Worm (Caenorhabditis elegans) whole organism, L1 larva: Measurements from ENCODE around the gene F15D4.5.

Source experiments
- F16B12.6 ChIP-seq: fragments of 150-350 bp; optimal IDR thresholded peaks from 2 replicates; lab custom pipeline; 2014; ENCODE audit warnings: missing biosample characterization, missing genetic modification characterization
- Y116A8C.19 ChIP-seq: sonication (generic microtip); optimal IDR thresholded peaks from 2 replicates; lab custom pipeline; 2016; ENCODE audit warnings: missing compliant biosample characterization, missing genetic modification characterization, borderline replicate concordance
- alr-1 ChIP-seq: fragments of 200-800 bp; sonication (Bioruptor generic); optimal IDR thresholded peaks from 2 replicates; lab custom pipeline; 2018; ENCODE audit warnings: borderline replicate concordance, mild to moderate bottlenecking, missing genetic modification characterization, missing compliant biosample characterization
- aly-2 ChIP-seq: fragments of 150-350 bp; optimal IDR thresholded peaks from 2 replicates; lab custom pipeline; 2014; ENCODE audit warnings: missing biosample characterization, missing genetic modification characterization
- ama-1 ChIP-seq: fragments of 150-350 bp; optimal IDR thresholded peaks from 2 replicates; lab custom pipeline; 2014
- blmp-1 ChIP-seq: fragments of 150-350 bp; optimal IDR thresholded peaks from 2 replicates; lab custom pipeline; 2014; ENCODE audit warnings: missing biosample characterization, missing genetic modification characterization
- ceh-82 ChIP-seq, 3 experiments: fragments of 150-350 bp in 1 of 3; sonication (generic microtip) in 2 of 3; optimal IDR thresholded peaks; 2 replicates each; lab custom pipeline; 2014 to 2017; ENCODE audit warnings: missing biosample characterization in 3 of 3, missing genetic modification characterization in 3 of 3
- ceh-88 ChIP-seq: fragments of 200-800 bp; sonication (Bioruptor generic); IDR thresholded peaks from 2 replicates; pipeline ENCODE4 v1.3.6; 2022; ENCODE audit warnings: missing genetic modification characterization, missing compliant biosample characterization
- ceh-90 ChIP-seq: sonication (generic microtip); optimal IDR thresholded peaks from 2 replicates; lab custom pipeline; 2016; ENCODE audit warnings: missing genetic modification characterization, missing compliant biosample characterization
- ces-1 ChIP-seq: fragments of 150-350 bp; optimal IDR thresholded peaks from 2 replicates; lab custom pipeline; 2014; ENCODE audit warnings: missing biosample characterization, missing genetic modification reagents, missing genetic modification characterization
- dsc-1 ChIP-seq: sonication (generic microtip); optimal IDR thresholded peaks from 2 replicates; lab custom pipeline; 2016; ENCODE audit warnings: mild to moderate bottlenecking, missing genetic modification characterization, missing compliant biosample characterization
- efl-1 ChIP-seq, 4 experiments: fragments of 150-350 bp; optimal IDR thresholded peaks in 3 of 4; peaks in 1 of 4; 1 replicate in 1 of 4; 2 replicates in 3 of 4; lab custom pipeline; 2014; ENCODE audit warnings: missing biosample characterization in 2 of 4, missing genetic modification characterization in 2 of 4, missing genetic modification reagents in 2 of 4
- elt-2 ChIP-seq: sonication (generic microtip); optimal IDR thresholded peaks from 2 replicates; lab custom pipeline; 2016; ENCODE audit warnings: missing genetic modification characterization, mild to moderate bottlenecking, inconsistent platforms, missing compliant biosample characterization, missing genetic modification reagents
- elt-3 ChIP-seq, 6 experiments: fragments of 150-350 bp in 1 of 6; sonication (generic microtip); optimal IDR thresholded peaks; 2 replicates each; lab custom pipeline; 2017 to 2018; ENCODE audit warnings: missing biosample characterization in 6 of 6, missing genetic modification characterization in 6 of 6, inconsistent platforms in 1 of 6
- fkh-4 ChIP-seq: sonication (generic microtip); optimal IDR thresholded peaks from 2 replicates; lab custom pipeline; 2016; ENCODE audit warnings: missing compliant biosample characterization, missing genetic modification characterization, borderline replicate concordance
- grh-1 ChIP-seq: fragments of 200-800 bp; sonication (Bioruptor generic); IDR thresholded peaks from 2 replicates; pipeline ENCODE4 v1.3.6; 2022; ENCODE audit warnings: missing genetic modification reagents, missing genetic modification characterization, missing compliant biosample characterization
- hlh-17 ChIP-seq: fragments of 200-800 bp; sonication (Bioruptor generic); optimal IDR thresholded peaks from 2 replicates; lab custom pipeline; 2018; ENCODE audit warnings: missing genetic modification characterization, mild to moderate bottlenecking, missing compliant biosample characterization, moderate library complexity, borderline replicate concordance
- hlh-4 ChIP-seq: sonication (generic microtip); optimal IDR thresholded peaks from 2 replicates; lab custom pipeline; 2016; ENCODE audit warnings: mild to moderate bottlenecking, missing genetic modification characterization, missing compliant biosample characterization
- irx-1 ChIP-seq: sonication (generic microtip); optimal IDR thresholded peaks from 2 replicates; lab custom pipeline; 2016; ENCODE audit warnings: missing genetic modification characterization, missing compliant biosample characterization
- isw-1 ChIP-seq: fragments of 200-800 bp; sonication (Bioruptor generic); IDR thresholded peaks from 2 replicates; pipeline ENCODE4 v1.3.6; 2022; ENCODE audit warnings: missing genetic modification characterization, missing compliant biosample characterization
- jun-1 ChIP-seq: fragments of 150-350 bp; optimal IDR thresholded peaks from 2 replicates; lab custom pipeline; 2014; ENCODE audit warnings: missing biosample characterization, missing genetic modification reagents, missing genetic modification characterization
- lin-13 ChIP-seq: fragments of 150-350 bp; optimal IDR thresholded peaks from 2 replicates; lab custom pipeline; 2014; ENCODE audit warnings: missing biosample characterization, missing genetic modification reagents, missing genetic modification characterization
- lin-14 ChIP-seq: fragments of 200-800 bp; sonication (Bioruptor generic); optimal IDR thresholded peaks from 2 replicates; lab custom pipeline; 2018; ENCODE audit warnings: mild to moderate bottlenecking, missing genetic modification characterization, moderate library complexity, missing compliant biosample characterization
- lin-35 ChIP-seq, 2 experiments: fragments of 150-350 bp; optimal IDR thresholded peaks; 2 replicates each; lab custom pipeline; 2014; ENCODE audit warnings: missing biosample characterization in 2 of 2, missing genetic modification characterization in 2 of 2, missing genetic modification reagents in 2 of 2
- lir-3 ChIP-seq: sonication (generic microtip); optimal IDR thresholded peaks from 2 replicates; lab custom pipeline; 2016; ENCODE audit warnings: mild to moderate bottlenecking, missing genetic modification characterization, moderate library complexity, missing compliant biosample characterization; ENCODE audit not compliant: poor library complexity
- mab-9 ChIP-seq: fragments of 200-800 bp; sonication (Bioruptor generic); IDR thresholded peaks from 2 replicates; pipeline ENCODE4 v1.3.6; 2022; ENCODE audit warnings: missing genetic modification reagents, missing genetic modification characterization, missing compliant biosample characterization
- mdl-1 ChIP-seq, 2 experiments: fragments of 150-350 bp; optimal IDR thresholded peaks; 2 replicates each; lab custom pipeline; 2014 to 2017; ENCODE audit warnings: missing biosample characterization in 2 of 2, missing genetic modification characterization in 2 of 2, inconsistent platforms in 1 of 2
- mef-2 ChIP-seq: fragments of 150-350 bp; optimal IDR thresholded peaks from 2 replicates; lab custom pipeline; 2014; ENCODE audit warnings: missing biosample characterization, missing genetic modification characterization
- nhr-11 ChIP-seq: fragments of 150-350 bp; optimal IDR thresholded peaks from 2 replicates; lab custom pipeline; 2014; ENCODE audit warnings: missing biosample characterization, missing genetic modification characterization
- nhr-12 ChIP-seq: sonication (generic microtip); optimal IDR thresholded peaks from 2 replicates; lab custom pipeline; 2017; ENCODE audit warnings: missing biosample characterization, missing genetic modification characterization
- nhr-47 ChIP-seq: sonication (generic microtip); optimal IDR thresholded peaks from 2 replicates; lab custom pipeline; 2016; ENCODE audit warnings: mild to moderate bottlenecking, missing genetic modification characterization, moderate library complexity, missing compliant biosample characterization
- nhr-71 ChIP-seq: sonication (generic microtip); optimal IDR thresholded peaks from 2 replicates; lab custom pipeline; 2016; ENCODE audit warnings: mild to moderate bottlenecking, missing genetic modification characterization, moderate library complexity, missing compliant biosample characterization
- nhr-85 ChIP-seq: sonication (generic microtip); peaks from one replicate; lab custom pipeline; 2016; ENCODE audit warnings: missing genetic modification characterization, inconsistent platforms, missing compliant biosample characterization
- pag-3 ChIP-seq: sonication (generic microtip); optimal IDR thresholded peaks from 2 replicates; lab custom pipeline; 2017; ENCODE audit warnings: missing genetic modification characterization, mild to moderate bottlenecking, missing compliant biosample characterization, antibody characterized with exemption, borderline replicate concordance; ENCODE audit not compliant: insufficient read depth
- pqm-1 ChIP-seq: sonication (generic microtip); optimal IDR thresholded peaks from 3 replicates; lab custom pipeline; 2017; ENCODE audit warnings: missing biosample characterization, missing genetic modification characterization
- rnt-1 ChIP-seq: sonication (generic microtip); optimal IDR thresholded peaks from 2 replicates; lab custom pipeline; 2016; ENCODE audit warnings: mild to moderate bottlenecking, missing genetic modification characterization, moderate library complexity, missing compliant biosample characterization
- skn-1 ChIP-seq: fragments of 150-350 bp; optimal IDR thresholded peaks from 2 replicates; lab custom pipeline; 2014; ENCODE audit warnings: missing biosample characterization, missing genetic modification characterization
- snpc-4 ChIP-seq: fragments of 150-350 bp; optimal IDR thresholded peaks from 2 replicates; lab custom pipeline; 2014; ENCODE audit warnings: missing biosample characterization, missing genetic modification characterization
- snu-23 ChIP-seq: sonication (generic microtip); optimal IDR thresholded peaks from 2 replicates; lab custom pipeline; 2016; ENCODE audit warnings: missing genetic modification characterization, missing compliant biosample characterization
- tbx-2 ChIP-seq: sonication (generic microtip); optimal IDR thresholded peaks from 2 replicates; lab custom pipeline; 2016; ENCODE audit warnings: missing genetic modification characterization, missing compliant biosample characterization
- tlp-1 ChIP-seq: fragments of 150-350 bp; optimal IDR thresholded peaks from 2 replicates; lab custom pipeline; 2014; ENCODE audit warnings: missing biosample characterization, missing genetic modification characterization
- unc-130 ChIP-seq: fragments of 150-350 bp; optimal IDR thresholded peaks from 2 replicates; lab custom pipeline; 2017; ENCODE audit warnings: missing biosample characterization, missing genetic modification characterization, inconsistent platforms
- unc-62 ChIP-seq: fragments of 150-350 bp; optimal IDR thresholded peaks from 2 replicates; lab custom pipeline; 2014; ENCODE audit warnings: missing biosample characterization, missing genetic modification reagents, missing genetic modification characterization
- unc-86 ChIP-seq: sonication (generic microtip); optimal IDR thresholded peaks from 2 replicates; lab custom pipeline; 2016; ENCODE audit warnings: missing genetic modification characterization, missing compliant biosample characterization
- unc-98 ChIP-seq: fragments of 200-800 bp; sonication (Bioruptor generic); IDR thresholded peaks from 2 replicates; pipeline ENCODE4 v1.3.6; 2022; ENCODE audit warnings: missing genetic modification characterization, missing compliant biosample characterization
- zip-4 ChIP-seq: fragments of 200-800 bp; sonication (Bioruptor generic); optimal IDR thresholded peaks from 2 replicates; lab custom pipeline; 2018; ENCODE audit warnings: mild to moderate bottlenecking, missing genetic modification characterization, moderate library complexity, missing compliant biosample characterization
- ztf-4 ChIP-seq: fragments of 150-350 bp; optimal IDR thresholded peaks from 2 replicates; lab custom pipeline; 2014; ENCODE audit warnings: missing biosample characterization, missing genetic modification characterization

Gene F15D4.5

DNA sequence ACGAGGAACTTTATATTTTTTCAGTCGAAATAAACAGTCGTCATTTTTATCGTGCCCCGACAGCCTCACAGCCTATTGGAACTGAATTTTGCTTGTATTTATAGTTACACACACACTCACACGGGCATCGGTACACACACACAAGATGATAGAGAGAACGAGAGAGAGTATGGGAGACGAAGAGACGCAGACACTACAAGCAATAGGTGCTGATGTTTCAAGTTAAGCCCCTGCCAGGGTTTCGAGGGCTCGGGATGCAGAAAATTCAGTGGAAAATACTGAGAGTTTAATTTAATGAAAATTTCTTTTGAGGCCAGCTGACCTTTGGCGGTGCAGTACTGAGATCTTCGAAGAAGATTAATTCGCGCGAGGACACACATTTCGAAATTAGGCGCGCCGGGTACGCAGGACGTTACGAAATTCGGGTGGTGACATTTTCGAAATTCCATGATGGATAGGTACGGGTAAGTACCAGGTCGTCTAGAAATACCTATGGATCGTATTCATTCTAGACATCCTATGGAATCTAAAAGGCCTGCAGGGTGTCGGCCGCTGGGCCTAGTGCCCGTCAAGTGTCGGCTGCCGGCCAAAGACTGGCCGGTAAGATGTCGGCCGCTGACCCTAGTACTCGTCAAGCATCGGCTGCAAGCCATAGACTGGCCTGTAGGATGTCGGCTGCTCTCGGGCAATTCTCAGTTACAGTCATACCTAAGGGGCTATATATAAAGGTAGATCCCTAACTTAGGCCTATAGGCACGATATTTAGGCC is 45.5 kb downstream of the F15D4.5 start (continued):
- TF ChIP-seq lir-3 (tag; lab: Kevin White, UChicago) (peak; percentile 9), lin-35 (GFP tag; optimal IDR thresholded peaks at IDR 0.05; lab: Kevin White, UChicago) (peak in 1 of 2 experiments; percentile 40), fkh-4 (no peak), unc-62 (no peak), blmp-1 (tag; lab: Kevin White, UChicago) (peak; percentile 33), rnt-1 (tag; lab: Kevin White, UChicago) (peak; percentile 1), snpc-4 (peak; percentile 87)
- TF ChIP-seq, all 84 proteins: peak for 17

ce11 chrII:13291406-13292124 is 46.4 kb downstream of the F15D4.5 start:
- TF ChIP-seq elt-3 (tag; optimal IDR thresholded peaks at IDR 0.05; lab: Kevin White, UChicago) = peak in 5 of 6 experiments; percentile 40 to 80 (median 67)
- TF ChIP-seq blmp-1 (tag; lab: Kevin White, UChicago) = peak; percentile 68
- peak; percentile 70 for TF ChIP-seq ceh-88 (GFP tag; lab: Robert Waterston, UW)
- peak; percentile 91 for TF ChIP-seq unc-130 (tag; lab: Kevin White, UChicago)
- no peak for TF ChIP-seq fkh-4
- peak in 1 of 2 experiments; percentile 81 for TF ChIP-seq mdl-1 (tag; optimal IDR thresholded peaks at IDR 0.05; lab: Kevin White, UChicago)
- no peak for TF ChIP-seq unc-86
- TF ChIP-seq mab-9 = peak; percentile 13; the same call in 1 of the 2 replicates
- peak; percentile 100 for TF ChIP-seq grh-1
- no peak for TF ChIP-seq pqm-1 (tag; lab: Kevin White, UChicago)
- no peak for TF ChIP-seq mef-2 (tag; lab: Kevin White, UChicago)
- TF ChIP-seq tlp-1 (tag; lab: Kevin White, UChicago) = no peak
- no peak for TF ChIP-seq unc-98 (GFP tag; lab: Robert Waterston, UW)
- peak; percentile 95 for TF ChIP-seq ama-1 (lab: Kevin White, UChicago)
- TF ChIP-seq F16B12.6 (tag; lab: Kevin White, UChicago) = no peak
- no peak for TF ChIP-seq nhr-11 (tag; lab: Kevin White, UChicago)
- TF ChIP-seq hlh-17 = no peak
- peak; percentile 7 to 40 for TF ChIP-seq efl-1 (optimal IDR thresholded peaks at IDR 0.05; lab: Kevin White, UChicago)
- TF ChIP-seq efl-1 (GFP tag; optimal IDR thresholded peaks at IDR 0.05 in 1 of 2; lab: Kevin White, UChicago) = peak in 1 of 2 experiments; percentile 94
- peak; percentile 78 for TF ChIP-seq tbx-2
- no peak for TF ChIP-seq elt-2 (tag; lab: Kevin White, UChicago)
- no peak for TF ChIP-seq dsc-1 (tag; lab: Kevin White, UChicago)
- TF ChIP-seq snu-23 = peak; percentile 90
- no peak for TF ChIP-seq nhr-12 (tag; lab: Kevin White, UChicago)
- TF ChIP-seq pag-3 (tag; lab: Kevin White, UChicago) = no peak
- peak; percentile 34 for TF ChIP-seq skn-1 (tag; lab: Kevin White, UChicago)
- peak; percentile 85 for TF ChIP-seq nhr-47
- TF ChIP-seq irx-1 (tag; lab: Kevin White, UChicago) = peak; percentile 45
- TF ChIP-seq ceh-82 (tag; optimal IDR thresholded peaks at IDR 0.05; lab: Kevin White, UChicago) = peak in 1 of 3 experiments; percentile 34
- TF ChIP-seq ztf-4 (tag; lab: Kevin White, UChicago) = peak; percentile 65
- peak; percentile 96 for TF ChIP-seq lin-14
- TF ChIP-seq nhr-85 = peak; percentile 99
- no peak for TF ChIP-seq ceh-90 (tag; lab: Kevin White, UChicago)
- no peak for TF ChIP-seq hlh-4 (tag; lab: Kevin White, UChicago)
- no peak for TF ChIP-seq Y116A8C.19 (tag; lab: Kevin White, UChicago)
- TF ChIP-seq lin-35 (GFP tag; optimal IDR thresholded peaks at IDR 0.05; lab: Kevin White, UChicago) = peak; percentile 31 to 68
- no peak for TF ChIP-seq lin-13 (GFP tag; lab: Kevin White, UChicago)
- TF ChIP-seq jun-1 (tag; lab: Kevin White, UChicago) = peak; percentile 56
- no peak for TF ChIP-seq aly-2 (tag; lab: Kevin White, UChicago)
- peak; percentile 93 for TF ChIP-seq nhr-71 (tag; lab: Kevin White, UChicago)
- no peak for TF ChIP-seq isw-1 (GFP tag; lab: Robert Waterston, UW)
- no peak for TF ChIP-seq alr-1
- TF ChIP-seq ces-1 (GFP tag; lab: Kevin White, UChicago) = no peak
- TF ChIP-seq zip-4 (GFP tag; lab: Kevin White, UChicago) = no peak
